Worm (Caenorhabditis elegans) whole organism, L1 larva: ENCODE measurements around the gene sdz-38.

Experiments
- F16B12.6 ChIP-seq: fragments of 150-350 bp; optimal IDR thresholded peaks from 2 replicates; lab custom pipeline; 2014; ENCODE audit warnings: missing biosample characterization, missing genetic modification characterization
- ceh-63 ChIP-seq: fragments of 200-800 bp; sonication (Bioruptor generic); optimal IDR thresholded peaks from 2 replicates; lab custom pipeline; 2018; ENCODE audit warnings: mild to moderate bottlenecking, missing genetic modification characterization, missing compliant biosample characterization
- fos-1 ChIP-seq: fragments of 150-350 bp; optimal IDR thresholded peaks from 2 replicates; lab custom pipeline; 2014; ENCODE audit warnings: missing biosample characterization, missing genetic modification characterization
- hlh-4 ChIP-seq: sonication (generic microtip); optimal IDR thresholded peaks from 2 replicates; lab custom pipeline; 2016; ENCODE audit warnings: mild to moderate bottlenecking, missing genetic modification characterization, missing compliant biosample characterization
- lin-13 ChIP-seq: fragments of 150-350 bp; optimal IDR thresholded peaks from 2 replicates; lab custom pipeline; 2014; ENCODE audit warnings: missing biosample characterization, missing genetic modification reagents, missing genetic modification characterization
- nhr-237 ChIP-seq: fragments of 150-350 bp; optimal IDR thresholded peaks from 2 replicates; lab custom pipeline; 2014; ENCODE audit warnings: missing biosample characterization, missing genetic modification characterization
- rnt-1 ChIP-seq: sonication (generic microtip); optimal IDR thresholded peaks from 2 replicates; lab custom pipeline; 2016; ENCODE audit warnings: mild to moderate bottlenecking, missing genetic modification characterization, moderate library complexity, missing compliant biosample characterization

DNA sequence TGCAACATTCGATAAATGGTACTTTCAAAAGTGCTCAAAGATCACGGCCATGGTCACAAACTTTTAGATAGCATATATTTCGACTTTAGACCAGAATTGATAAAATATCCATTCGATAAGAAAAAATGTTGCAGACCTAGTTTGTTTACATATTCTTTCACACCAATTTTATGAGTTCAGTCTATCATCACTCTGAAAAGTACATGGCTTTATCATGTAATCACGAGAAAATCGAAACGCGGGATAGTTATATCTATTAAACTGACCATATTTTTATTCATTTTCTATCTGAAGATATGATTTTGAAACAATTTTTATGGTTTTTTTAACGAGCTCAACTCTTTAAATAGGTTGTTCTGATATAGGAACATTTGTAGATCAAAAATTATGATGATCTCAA, 50.2 kb downstream of the sdz-38 start, which contains the start of gene pho-11:
- TF ChIP-seq hlh-4 (tag; lab: Kevin White, UChicago), result no peak
- TF ChIP-seq nhr-237 (tag; lab: Kevin White, UChicago), result no peak
- no peak for TF ChIP-seq rnt-1 (tag; lab: Kevin White, UChicago)
- TF ChIP-seq lin-13 (GFP tag; lab: Kevin White, UChicago), result no peak
- no peak for TF ChIP-seq F16B12.6 (tag; lab: Kevin White, UChicago)
- TF ChIP-seq fos-1 (tag; lab: Kevin White, UChicago), result no peak
- TF ChIP-seq ceh-63 (GFP tag; lab: Kevin White, UChicago), result no peak
